Fruit fly (Drosophila melanogaster): ENCODE data around the gene ear.

ear gene

DNA sequence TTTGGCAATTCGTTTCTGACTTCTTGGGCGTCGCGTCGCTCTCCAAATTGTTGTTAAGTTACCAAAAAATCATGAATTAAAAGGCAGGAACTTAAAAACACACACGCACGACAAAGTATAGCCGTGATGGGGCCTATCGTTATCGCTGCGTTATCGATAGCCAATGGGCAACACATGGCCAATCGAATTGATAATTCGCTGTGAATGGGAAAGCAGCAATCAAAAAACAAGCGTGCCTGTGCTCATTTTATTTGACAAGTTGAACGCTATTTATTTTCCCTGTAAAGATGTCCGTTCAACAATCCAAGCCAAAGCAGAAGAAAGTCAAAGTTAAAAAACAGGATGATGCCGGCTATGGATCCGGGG, 25.4 kb downstream of the ear start, which contains the start of the genes Surf4 and CG31301 (continued):
- TF ChIP-seq dimm (GFP tag; IDR thresholded peaks at IDR 0.05) (no peak), Med (GFP tag) (peak; percentile 71), CG18764 (GFP tag; optimal IDR thresholded peaks at IDR 0.05) (no peak), CG8478 (optimal IDR thresholded peaks at IDR 0.05) (no peak), amos (GFP tag; IDR thresholded peaks at IDR 0.05; ENCODE audit: partially characterized antibody) (peak; percentile 74), CG13775 (GFP tag; optimal IDR thresholded peaks at IDR 0.05) (no peak), CG2712 (tag; optimal IDR thresholded peaks at IDR 0.05) (peak; percentile 9), Dref (GFP tag; IDR thresholded peaks at IDR 0.05) (peak; percentile 91), HLH4C (GFP tag; IDR thresholded peaks at IDR 0.05; ENCODE audit: partially characterized antibody) (peak; percentile 86), run (tag; optimal IDR thresholded peaks at IDR 0.05) (no peak), slbo (GFP tag; IDR thresholded peaks at IDR 0.05) (no peak), CG8290 (GFP tag; optimal IDR thresholded peaks at IDR 0.05) (no peak), CG8290 (tag; optimal IDR thresholded peaks at IDR 0.05) (peak in 1 of 2 experiments; percentile 56), CG15601 (tag; optimal IDR thresholded peaks at IDR 0.05) (no peak), CG10979 (tag; optimal IDR thresholded peaks at IDR 0.05) (no peak), hb (GFP tag; IDR thresholded peaks at IDR 0.05; ENCODE audit: partially characterized antibody) (peak; percentile 73), B-H2 (GFP tag; optimal IDR thresholded peaks at IDR 0.05) (peak; percentile 10), Xrp1 (GFP tag; IDR thresholded peaks at IDR 0.05) (no peak), CG34376 (GFP tag; optimal IDR thresholded peaks at IDR 0.05) (peak; percentile 32), Bgb (GFP tag; IDR thresholded peaks at IDR 0.05; ENCODE audit: partially characterized antibody) (peak; percentile 76), CG13123 (GFP tag; optimal IDR thresholded peaks at IDR 0.05) (no peak), ranshi (GFP tag; IDR thresholded peaks at IDR 0.05) (no peak), Ravus (GFP tag; IDR thresholded peaks at IDR 0.05) (no peak), CG6654 (GFP tag; optimal IDR thresholded peaks at IDR 0.05) (no peak), Trl (optimal IDR thresholded peaks at IDR 0.05) (no peak), Trl (GFP tag; optimal IDR thresholded peaks at IDR 0.05) (no peak), CG10274 (GFP tag; optimal IDR thresholded peaks at IDR 0.05) (no peak), wek (GFP tag; optimal IDR thresholded peaks at IDR 0.05) (no peak), BEAF-32 (GFP tag; optimal IDR thresholded peaks at IDR 0.05) (peak; percentile 67), E2f2 (GFP tag; IDR thresholded peaks at IDR 0.05) (0 out of 2 replicates have a peak, but pooled peaks have one; percentile 33), CG12391 (tag; optimal IDR thresholded peaks at IDR 0.05) (no peak), CG7963 (GFP tag; IDR thresholded peaks at IDR 0.05; ENCODE audit: partially characterized antibody) (peak; percentile 76), CG2889 (GFP tag; IDR thresholded peaks at IDR 0.05) (no peak), inv (GFP tag; IDR thresholded peaks at IDR 0.05; ENCODE audit: partially characterized antibody) (peak; percentile 49), ato (GFP tag; IDR thresholded peaks at IDR 0.05; ENCODE audit: partially characterized antibody) (peak; percentile 85), CG17359 (tag; optimal IDR thresholded peaks at IDR 0.05) (peak; percentile 6), crc (GFP tag; optimal IDR thresholded peaks at IDR 0.05) (no peak), pzg (GFP tag; optimal IDR thresholded peaks at IDR 0.05) (peak; percentile 65), HLH54F (GFP tag; optimal IDR thresholded peaks at IDR 0.05) (no peak), Doc3 (GFP tag; IDR thresholded peaks at IDR 0.05; ENCODE audit: partially characterized antibody) (peak; percentile 53; the same call in 2 of the 3 replicates), da (GFP tag; optimal IDR thresholded peaks at IDR 0.05) (no peak), wor (GFP tag; IDR thresholded peaks at IDR 0.05) (no peak), CG13424 (tag; optimal IDR thresholded peaks at IDR 0.05) (no peak), CG2129 (GFP tag; IDR thresholded peaks at IDR 0.05; ENCODE audit: partially characterized antibody) (no peak), Nf-YA (GFP tag; IDR thresholded peaks at IDR 0.05) (no peak), zen2 (GFP tag; IDR thresholded peaks at IDR 0.05; ENCODE audit: partially characterized antibody) (peak; percentile 77), CG14014 (GFP tag; IDR thresholded peaks at IDR 0.05) (peak; percentile 33; the same call in 1 of the 2 replicates), tap (tag; optimal IDR thresholded peaks at IDR 0.05) (no peak), CG33213 (GFP tag; optimal IDR thresholded peaks at IDR 0.05) (no peak), rib (GFP tag; IDR thresholded peaks at IDR 0.05) (no peak), repo (GFP tag; optimal IDR thresholded peaks at IDR 0.05) (no peak), CG11247 (GFP tag; IDR thresholded peaks at IDR 0.05) (no peak)
